Worm (Caenorhabditis elegans) whole organism, young adult: ENCODE results near the gene sulp-7.

Experiments
- B0261.1 ChIP-seq: sonication (generic microtip); optimal IDR thresholded peaks from 2 replicates; lab custom pipeline; 2016; ENCODE audit warnings: mild to moderate bottlenecking, missing genetic modification characterization, moderate library complexity, missing compliant biosample characterization
- F57A8.1 ChIP-seq: fragments of 200-800 bp; sonication (Bioruptor generic); optimal IDR thresholded peaks from 2 replicates; lab custom pipeline; 2018; ENCODE audit warnings: mild to moderate bottlenecking, missing genetic modification characterization, moderate library complexity, missing compliant biosample characterization
- Y67H2A.10 ChIP-seq: fragments of 200-800 bp; sonication (Bioruptor generic); conservative IDR thresholded peaks from 2 replicates; pipeline ENCODE4 v1.3.6; 2022; ENCODE audit warnings: missing genetic modification reagents, missing genetic modification characterization, missing compliant biosample characterization
- Y95B8A.8 ChIP-seq: fragments of 200-800 bp; sonication (Bioruptor generic); IDR thresholded peaks from 2 replicates; pipeline ENCODE4 v1.3.6; 2022; ENCODE audit warnings: missing genetic modification reagents, missing genetic modification characterization, missing compliant biosample characterization
- aptf-2 ChIP-seq: fragments of 200-800 bp; sonication (Bioruptor generic); conservative IDR thresholded peaks from 2 replicates; pipeline ENCODE4 v1.3.6; 2022; ENCODE audit warnings: missing genetic modification reagents, missing genetic modification characterization, missing compliant biosample characterization
- atf-7 ChIP-seq: sonication (generic microtip); optimal IDR thresholded peaks from 2 replicates; lab custom pipeline; 2017; ENCODE audit warnings: mild to moderate bottlenecking, missing genetic modification characterization, missing compliant biosample characterization
- attf-3 ChIP-seq: fragments of 200-800 bp; sonication (Bioruptor generic); conservative IDR thresholded peaks from 2 replicates; pipeline ENCODE4 v1.3.6; 2022; ENCODE audit warnings: missing genetic modification reagents, missing genetic modification characterization, missing compliant biosample characterization
- attf-5 ChIP-seq: fragments of 200-800 bp; sonication (Bioruptor generic); optimal IDR thresholded peaks from 2 replicates; lab custom pipeline; 2018; ENCODE audit warnings: mild to moderate bottlenecking, missing genetic modification characterization, missing compliant biosample characterization
- cebp-1 ChIP-seq, 2 experiments: fragments of 200-800 bp in 1 of 2; sonication (Bioruptor generic) in 1 of 2; sonication (generic microtip) in 1 of 2; IDR thresholded peaks in 1 of 2; optimal IDR thresholded peaks in 1 of 2; 2 replicates each; pipeline versions ENCODE4 v1.3.6 to Lab custom; 2017 to 2022; ENCODE audit warnings: missing compliant biosample characterization in 2 of 2, missing genetic modification characterization in 2 of 2, mild to moderate bottlenecking in 1 of 2, missing genetic modification reagents in 1 of 2, moderate library complexity in 1 of 2
- ceh-100 ChIP-seq: fragments of 200-800 bp; sonication (Bioruptor generic); IDR thresholded peaks from 2 replicates; pipeline ENCODE4 v1.3.6; 2022; ENCODE audit warnings: missing genetic modification reagents, missing genetic modification characterization, missing compliant biosample characterization
- ceh-27 ChIP-seq: fragments of 200-800 bp; sonication (Bioruptor generic); optimal IDR thresholded peaks from 2 replicates; lab custom pipeline; 2018; ENCODE audit warnings: mild to moderate bottlenecking, missing genetic modification characterization, moderate library complexity, missing compliant biosample characterization
- ceh-91 ChIP-seq: fragments of 200-800 bp; sonication (Bioruptor generic); IDR thresholded peaks from 2 replicates; pipeline ENCODE4 v1.3.6; 2022; ENCODE audit warnings: missing genetic modification reagents, missing genetic modification characterization, missing compliant biosample characterization
- chd-7 ChIP-seq: sonication (generic microtip); optimal IDR thresholded peaks from 2 replicates; lab custom pipeline; 2016; ENCODE audit warnings: mild to moderate bottlenecking, missing genetic modification characterization, moderate library complexity, missing compliant biosample characterization
- efl-1 ChIP-seq: fragments of 150-350 bp; optimal IDR thresholded peaks from 2 replicates; lab custom pipeline; 2014; ENCODE audit warnings: missing biosample characterization, missing genetic modification reagents, missing genetic modification characterization
- egl-18 ChIP-seq: fragments of 200-800 bp; sonication (Bioruptor generic); IDR thresholded peaks from 2 replicates; pipeline ENCODE4 v1.3.6; 2022; ENCODE audit warnings: missing genetic modification reagents, missing genetic modification characterization, missing compliant biosample characterization
- egl-44 ChIP-seq: fragments of 200-800 bp; sonication (Bioruptor generic); IDR thresholded peaks from 2 replicates; pipeline ENCODE4 v1.3.6; 2022; ENCODE audit warnings: missing genetic modification reagents, missing genetic modification characterization, missing compliant biosample characterization
- egrh-3 ChIP-seq: fragments of 200-800 bp; sonication (Bioruptor generic); IDR thresholded peaks from 2 replicates; pipeline ENCODE4 v1.3.6; 2022; ENCODE audit warnings: missing genetic modification reagents, missing genetic modification characterization, missing compliant biosample characterization
- hmg-1.2 ChIP-seq: fragments of 200-800 bp; sonication (Bioruptor generic); IDR thresholded peaks from 2 replicates; pipeline ENCODE4 v1.3.6; 2022; ENCODE audit warnings: missing genetic modification reagents, missing genetic modification characterization, missing compliant biosample characterization
- hrde-1 ChIP-seq: sonication (generic microtip); optimal IDR thresholded peaks from 2 replicates; lab custom pipeline; 2016; ENCODE audit warnings: missing genetic modification characterization, mild to moderate bottlenecking, missing compliant biosample characterization, moderate library complexity, missing genotype, missing genetic modification reagents, borderline replicate concordance
- lag-1 ChIP-seq: fragments of 200-800 bp; sonication (Bioruptor generic); IDR thresholded peaks from 2 replicates; pipeline ENCODE4 v1.3.6; 2022; ENCODE audit warnings: missing genetic modification reagents, missing genetic modification characterization, missing compliant biosample characterization
- let-526 ChIP-seq: fragments of 200-800 bp; sonication (Bioruptor generic); IDR thresholded peaks from 2 replicates; pipeline ENCODE4 v1.3.6; 2022; ENCODE audit warnings: missing genetic modification reagents, missing genetic modification characterization, missing compliant biosample characterization
- let-607 ChIP-seq, 2 experiments: fragments of 200-800 bp in 1 of 2; sonication (Bioruptor generic) in 1 of 2; sonication (generic microtip) in 1 of 2; optimal IDR thresholded peaks; 2 replicates each; lab custom pipeline; 2016 to 2018; ENCODE audit warnings: mild to moderate bottlenecking in 2 of 2, missing compliant biosample characterization in 2 of 2, missing genetic modification characterization in 2 of 2, moderate library complexity in 2 of 2, missing genotype in 1 of 2
- lin-26 ChIP-seq: fragments of 200-800 bp; sonication (Bioruptor generic); IDR thresholded peaks from 2 replicates; pipeline ENCODE4 v1.3.6; 2022; ENCODE audit warnings: missing genetic modification reagents, missing genetic modification characterization, missing compliant biosample characterization
- lin-40 ChIP-seq: sonication (generic microtip); optimal IDR thresholded peaks from 2 replicates; lab custom pipeline; 2016; ENCODE audit warnings: missing genetic modification characterization, mild to moderate bottlenecking, missing compliant biosample characterization, missing genotype, missing genetic modification reagents
- mel-28 ChIP-seq: sonication (generic microtip); optimal IDR thresholded peaks from 2 replicates; lab custom pipeline; 2016; ENCODE audit warnings: borderline replicate concordance, mild to moderate bottlenecking, missing genetic modification characterization, missing compliant biosample characterization
- mes-4 ChIP-seq: sonication (generic microtip); optimal IDR thresholded peaks from 2 replicates; lab custom pipeline; 2016; ENCODE audit warnings: missing genotype, missing genetic modification characterization, missing compliant biosample characterization
- nfya-1 ChIP-seq: sonication (generic microtip); optimal IDR thresholded peaks from 2 replicates; lab custom pipeline; 2017; ENCODE audit warnings: antibody characterized with exemption, missing compliant biosample characterization, missing genetic modification characterization, borderline replicate concordance; ENCODE audit not compliant: insufficient read depth
- nhr-90 ChIP-seq: sonication (generic microtip); optimal IDR thresholded peaks from 2 replicates; lab custom pipeline; 2016; ENCODE audit warnings: missing genotype, mild to moderate bottlenecking, missing genetic modification characterization, missing compliant biosample characterization
- pbrm-1 ChIP-seq: fragments of 200-800 bp; sonication (Bioruptor generic); IDR thresholded peaks from 2 replicates; pipeline ENCODE4 v1.3.6; 2022; ENCODE audit warnings: missing genetic modification reagents, missing genetic modification characterization, missing compliant biosample characterization
- rec-8 ChIP-seq, 2 experiments: sonication (generic microtip); optimal IDR thresholded peaks; 2 replicates each; lab custom pipeline; 2016; ENCODE audit warnings: mild to moderate bottlenecking in 2 of 2, missing genetic modification characterization in 2 of 2, missing genetic modification reagents in 2 of 2, missing genotype in 2 of 2, missing biosample characterization in 1 of 2, missing compliant biosample characterization in 1 of 2, moderate library complexity in 1 of 2
- sdz-38 ChIP-seq: sonication (generic microtip); optimal IDR thresholded peaks from 2 replicates; lab custom pipeline; 2016; ENCODE audit warnings: missing genotype, missing genetic modification characterization, missing compliant biosample characterization
- unc-130 ChIP-seq: sonication (generic microtip); optimal IDR thresholded peaks from 2 replicates; lab custom pipeline; 2016; ENCODE audit warnings: missing genetic modification reagents, missing genetic modification characterization, missing compliant biosample characterization
- zim-3 ChIP-seq: sonication (generic microtip); optimal IDR thresholded peaks from 2 replicates; lab custom pipeline; 2017; ENCODE audit warnings: mild to moderate bottlenecking, missing genetic modification characterization, moderate library complexity, missing compliant biosample characterization
- ztf-26 ChIP-seq: sonication (generic microtip); optimal IDR thresholded peaks from 2 replicates; lab custom pipeline; 2017; ENCODE audit warnings: missing genetic modification characterization, missing compliant biosample characterization
- ztf-28 ChIP-seq: fragments of 200-800 bp; sonication (Bioruptor generic); IDR thresholded peaks from 2 replicates; pipeline ENCODE4 v1.3.6; 2022; ENCODE audit warnings: missing genetic modification reagents, missing genetic modification characterization, missing compliant biosample characterization
- ztf-3 ChIP-seq: fragments of 200-800 bp; sonication (Bioruptor generic); optimal IDR thresholded peaks from 2 replicates; lab custom pipeline; 2018; ENCODE audit warnings: mild to moderate bottlenecking, missing genetic modification characterization, missing compliant biosample characterization

sulp-7 gene

DNA sequence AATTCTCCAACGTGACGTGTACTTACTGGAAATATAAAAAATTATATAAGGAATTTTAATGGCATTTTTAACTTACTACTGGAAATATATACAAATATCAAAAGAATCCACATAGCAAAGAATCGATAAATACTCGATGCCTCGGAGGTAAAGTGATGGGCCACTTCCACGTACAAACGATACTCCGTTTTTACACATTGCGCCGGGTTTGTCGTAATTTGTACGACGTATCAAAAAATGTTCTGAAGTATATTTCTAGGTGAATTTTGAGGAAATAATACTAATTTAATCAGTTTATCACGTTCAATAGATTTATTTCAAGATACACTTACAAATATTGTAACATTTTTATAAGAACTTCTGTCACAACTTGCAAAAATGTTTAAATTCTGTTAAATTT lies 40.3 kb downstream of the sulp-7 start, which contains the start of gene R08B4.3:
TSS of gene R08B4.3 (minus strand) at position 198 of the 400 bp plus-strand sequence.
- TF ChIP-seq ztf-28 (no peak), attf-3 (peak; percentile 70), mes-4 (tag; lab: Kevin White, UChicago) (no peak), egl-18 (GFP tag; lab: Robert Waterston, UW) (no peak)

DNA sequence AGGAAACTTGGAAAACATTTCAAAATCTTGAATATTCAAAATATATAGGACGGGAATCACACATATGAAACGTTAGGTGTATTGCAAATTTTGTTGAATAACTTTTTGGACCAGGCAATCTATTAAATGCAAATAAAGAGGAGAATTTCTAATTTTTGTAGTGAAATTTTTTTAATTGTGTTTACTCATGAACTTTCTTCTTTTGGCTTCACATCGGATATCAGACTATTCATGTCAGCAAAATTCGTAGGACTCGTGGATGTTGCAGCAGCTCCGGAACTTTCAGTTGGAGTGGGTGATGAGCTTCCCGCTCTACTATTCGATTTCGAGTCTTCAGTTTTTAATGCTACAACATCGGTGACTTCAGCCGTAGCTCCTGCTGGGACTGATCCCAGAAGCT lies 41.9 kb downstream of the sulp-7 start:
- TF ChIP-seq unc-130 (GFP tag; lab: Kevin White, UChicago) (no peak), F57A8.1 (no peak), ceh-27 (GFP tag; lab: Kevin White, UChicago) (no peak), ztf-28 (no peak), hmg-1.2 (no peak), Y95B8A.8 (no peak)

DNA sequence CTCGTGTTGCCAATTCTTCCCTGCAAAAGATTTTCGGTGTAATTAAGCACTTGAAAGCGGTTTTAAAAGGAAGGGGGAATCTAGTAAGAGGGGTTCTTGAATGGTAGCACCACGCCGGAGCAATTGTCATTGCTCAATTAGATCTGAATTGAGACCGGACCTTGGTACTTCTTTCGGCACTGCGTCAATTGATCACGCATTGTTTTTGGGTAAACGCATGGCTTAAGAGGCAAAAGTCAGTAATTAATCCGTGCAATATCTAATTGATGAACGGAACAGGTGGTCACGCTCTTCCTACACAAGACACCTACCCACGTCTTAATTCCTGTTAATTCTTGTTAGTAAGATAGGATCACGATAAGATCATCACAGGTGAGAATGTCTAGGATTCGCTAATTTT lies 43.5 kb downstream of the sulp-7 start:
- TF ChIP-seq ceh-91 (no peak), cebp-1 (GFP tag; IDR thresholded peaks at IDR 0.05; lab: Robert Waterston, UW) (no peak), cebp-1 (tag; optimal IDR thresholded peaks at IDR 0.05; lab: Kevin White, UChicago) (no peak)

DNA sequence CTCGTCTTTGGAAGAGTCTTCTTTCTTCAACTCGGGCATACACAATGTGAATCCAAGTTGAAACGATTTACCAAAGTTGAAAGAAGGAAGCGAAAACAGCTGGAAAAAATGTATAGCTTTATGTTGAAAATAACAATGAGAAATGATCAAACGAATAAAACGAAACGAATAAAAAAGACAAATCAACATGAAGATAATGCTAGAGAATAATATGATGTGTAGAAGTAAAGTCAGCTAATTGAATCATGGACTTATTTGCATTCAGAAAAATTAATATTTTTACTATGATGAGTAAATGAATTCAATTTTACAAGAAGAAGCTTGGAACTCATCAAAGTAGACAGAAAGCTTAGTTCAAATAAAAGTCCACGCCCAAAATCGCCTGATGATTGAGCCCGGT lies 45.0 kb downstream of the sulp-7 start, which contains the start of gene alr-1:
TSS of gene alr-1 (minus strand) at position 101 of the 400 bp plus-strand sequence.
- TF ChIP-seq sdz-38 (tag; lab: Kevin White, UChicago) (no peak), egl-18 (GFP tag; lab: Robert Waterston, UW) (no peak), zim-3 (tag; lab: Kevin White, UChicago) (no peak), efl-1 (GFP tag; lab: Kevin White, UChicago) (no peak), attf-3 (no peak), B0261.1 (tag; lab: Kevin White, UChicago) (no peak), nhr-90 (tag; lab: Kevin White, UChicago) (no peak), F57A8.1 (no peak), Y67H2A.10 (GFP tag; lab: Robert Waterston, UW) (no peak), chd-7 (tag; lab: Kevin White, UChicago) (no peak)

DNA sequence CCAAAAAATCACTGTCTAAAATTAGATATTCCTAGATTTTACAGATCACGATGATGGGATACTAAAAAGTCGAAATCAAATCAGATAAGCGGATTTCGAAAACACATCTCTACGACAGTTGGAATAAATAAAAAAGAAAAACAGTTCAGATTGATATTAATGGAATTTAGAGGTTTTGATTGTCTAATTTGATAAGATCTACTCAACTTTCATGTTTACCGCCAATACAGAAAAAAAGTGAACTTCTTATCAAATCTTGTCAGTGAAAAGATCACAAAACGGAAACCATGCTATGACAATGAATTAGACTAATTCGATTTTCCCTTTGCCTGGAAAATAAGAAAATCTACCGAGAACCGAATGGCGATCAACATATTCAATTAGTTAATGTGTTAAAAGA lies 45.8 kb downstream of the sulp-7 start:
- TF ChIP-seq ztf-26 (tag; lab: Kevin White, UChicago): no peak
- no peak for TF ChIP-seq egrh-3 (GFP tag; lab: Robert Waterston, UW)
- TF ChIP-seq hrde-1 (tag; lab: Kevin White, UChicago): no peak
- no peak for TF ChIP-seq ceh-27 (GFP tag; lab: Kevin White, UChicago)
- TF ChIP-seq aptf-2 (GFP tag; lab: Robert Waterston, UW): no peak
- no peak for TF ChIP-seq pbrm-1
- no peak for TF ChIP-seq let-526
- TF ChIP-seq lin-26 (GFP tag; lab: Robert Waterston, UW): no peak
- TF ChIP-seq let-607 (tag; optimal IDR thresholded peaks at IDR 0.05; lab: Kevin White, UChicago): no peak
- no peak for TF ChIP-seq egl-44 (GFP tag; lab: Robert Waterston, UW)
- no peak for TF ChIP-seq F57A8.1
- TF ChIP-seq atf-7 (tag; lab: Kevin White, UChicago): no peak
- no peak for TF ChIP-seq mel-28 (tag; lab: Kevin White, UChicago)
- no peak for TF ChIP-seq ztf-3 (GFP tag; lab: Kevin White, UChicago)
- no peak for TF ChIP-seq lag-1
- TF ChIP-seq ceh-100 (GFP tag; lab: Robert Waterston, UW): no peak
- TF ChIP-seq attf-5 (GFP tag; lab: Kevin White, UChicago): no peak
- no peak for TF ChIP-seq nfya-1 (tag; lab: Kevin White, UChicago)
- no peak for TF ChIP-seq rec-8 (tag; optimal IDR thresholded peaks at IDR 0.05; lab: Kevin White, UChicago)
- TF ChIP-seq lin-40: no peak
